Fruit fly (Drosophila melanogaster) whole organism, adult: ENCODE results near the gene CG11168.

ENCODE experiments used
- CG11617 ChIP-seq: fragments of 200-800 bp; sonication (Bioruptor generic); optimal IDR thresholded peaks from 2 replicates; lab custom pipeline; 2017; ENCODE audit warnings: mild to moderate bottlenecking, missing biosample characterization, missing genetic modification reagents, missing genetic modification characterization
- CG12768 ChIP-seq: fragments of 200-800 bp; sonication (Bioruptor generic); optimal IDR thresholded peaks from 2 replicates; lab custom pipeline; 2017; ENCODE audit warnings: missing biosample characterization, missing genetic modification characterization, mild to moderate bottlenecking, moderate library complexity, missing genetic modification reagents
- CG14711 ChIP-seq: fragments of 200-800 bp; sonication (Bioruptor generic); optimal IDR thresholded peaks from 2 replicates; lab custom pipeline; 2018; ENCODE audit warnings: missing biosample characterization, mild to moderate bottlenecking, missing genetic modification characterization, moderate library complexity
- CG1620 ChIP-seq: fragments of 200-800 bp; sonication (Bioruptor generic); optimal IDR thresholded peaks from 2 replicates; lab custom pipeline; 2016; ENCODE audit warnings: missing biosample characterization, missing genetic modification characterization
- CG33017 ChIP-seq: fragments of 200-800 bp; sonication (Bioruptor generic); optimal IDR thresholded peaks from 2 replicates; lab custom pipeline; 2018; ENCODE audit warnings: missing biosample characterization, mild to moderate bottlenecking, missing genetic modification characterization, moderate library complexity
- CG5204 ChIP-seq: fragments of 200-800 bp; sonication (Bioruptor generic); optimal IDR thresholded peaks from 2 replicates; lab custom pipeline; 2016; ENCODE audit warnings: missing biosample characterization, missing genetic modification characterization
- CG7045 ChIP-seq: fragments of 200-800 bp; sonication (Bioruptor generic); optimal IDR thresholded peaks from 2 replicates; lab custom pipeline; 2017; ENCODE audit warnings: missing biosample characterization, mild to moderate bottlenecking, missing genetic modification characterization
- CG7101 ChIP-seq: fragments of 200-800 bp; sonication (Bioruptor generic); optimal IDR thresholded peaks from 2 replicates; lab custom pipeline; 2018; ENCODE audit warnings: missing biosample characterization, mild to moderate bottlenecking, missing genetic modification characterization, moderate library complexity
- Clk ChIP-seq: fragments of 200-800 bp; sonication (Bioruptor generic); optimal IDR thresholded peaks from 2 replicates; lab custom pipeline; 2017; ENCODE audit warnings: missing biosample characterization, missing genetic modification characterization
- Crg-1 ChIP-seq: fragments of 200-800 bp; sonication (Bioruptor generic); optimal IDR thresholded peaks from 2 replicates; lab custom pipeline; 2016; ENCODE audit warnings: missing biosample characterization, missing genetic modification characterization
- Hr96 ChIP-seq: fragments of 200-800 bp; sonication (Bioruptor generic); optimal IDR thresholded peaks from 2 replicates; lab custom pipeline; 2016; ENCODE audit warnings: missing biosample characterization, missing genetic modification characterization
- Mnt ChIP-seq: fragments of 200-800 bp; sonication (Bioruptor generic); optimal IDR thresholded peaks from 2 replicates; lab custom pipeline; 2016; ENCODE audit warnings: missing biosample characterization, mild to moderate bottlenecking, missing genetic modification characterization
- bab1 ChIP-seq: fragments of 200-800 bp; sonication (Bioruptor generic); optimal IDR thresholded peaks from 3 replicates; lab custom pipeline; 2019; ENCODE audit warnings: missing biosample characterization, mild to moderate bottlenecking, missing genetic modification characterization, moderate library complexity
- cic ChIP-seq: fragments of 200-800 bp; sonication (Bioruptor generic); optimal IDR thresholded peaks from 2 replicates; lab custom pipeline; 2017; ENCODE audit warnings: missing biosample characterization, mild to moderate bottlenecking, missing genetic modification characterization, moderate library complexity
- cnc ChIP-seq, 2 experiments: fragments of >200 bp; optimal IDR thresholded peaks; 2 replicates each; lab custom pipeline; 2017
- kay ChIP-seq: fragments of 200-800 bp; sonication (Bioruptor generic); peaks from one replicate; lab custom pipeline; 2016; ENCODE audit warnings: missing biosample characterization, missing genetic modification characterization, borderline replicate concordance
- ovo ChIP-seq: fragments of 200-800 bp; sonication (Bioruptor generic); optimal IDR thresholded peaks from 2 replicates; lab custom pipeline; 2016; ENCODE audit warnings: missing biosample characterization, missing genetic modification characterization
- pad ChIP-seq: fragments of 200-800 bp; sonication (Bioruptor generic); optimal IDR thresholded peaks from 3 replicates; lab custom pipeline; 2017; ENCODE audit warnings: missing biosample characterization, missing genetic modification characterization, mild to moderate bottlenecking, moderate library complexity, missing genetic modification reagents
- tj ChIP-seq: fragments of 200-800 bp; sonication (Bioruptor generic); optimal IDR thresholded peaks from 3 replicates; lab custom pipeline; 2017; ENCODE audit warnings: missing biosample characterization, mild to moderate bottlenecking, missing genetic modification characterization, moderate library complexity
- toe ChIP-seq: fragments of 200-800 bp; sonication (Bioruptor generic); optimal IDR thresholded peaks from 2 replicates; lab custom pipeline; 2016; ENCODE audit warnings: missing biosample characterization, missing genetic modification characterization

Gene CG11168

dm6 chr3R:24968015-24968414 lies 50.1 kb downstream of the CG11168 start:
- no peak for TF ChIP-seq ovo (GFP tag; lab: Kevin White, UChicago)
- no peak for TF ChIP-seq bab1 (GFP tag; lab: Kevin White, UChicago)
- TF ChIP-seq pad = no peak
- TF ChIP-seq cic = no peak
- no peak for TF ChIP-seq CG14711 (tag; lab: Kevin White, UChicago)
- no peak for TF ChIP-seq CG12768 (GFP tag; lab: Kevin White, UChicago)
- TF ChIP-seq toe (GFP tag; lab: Kevin White, UChicago) = no peak
- TF ChIP-seq Mnt (GFP tag; lab: Kevin White, UChicago) = no peak
- no peak for TF ChIP-seq Hr96 (GFP tag; lab: Kevin White, UChicago)
- TF ChIP-seq Crg-1 (GFP tag; lab: Kevin White, UChicago) = no peak
- no peak for TF ChIP-seq tj (GFP tag; lab: Kevin White, UChicago)
- no peak for TF ChIP-seq cnc (optimal IDR thresholded peaks at IDR 0.05; lab: Kevin White, UChicago)
- TF ChIP-seq CG7045 = no peak
- TF ChIP-seq CG5204 = no peak
- TF ChIP-seq CG33017 (tag; lab: Kevin White, UChicago) = no peak
- TF ChIP-seq Clk (GFP tag; lab: Kevin White, UChicago) = no peak
- TF ChIP-seq CG11617 (GFP tag; lab: Kevin White, UChicago) = no peak
- TF ChIP-seq CG7101 (tag; lab: Kevin White, UChicago) = no peak
- TF ChIP-seq kay (GFP tag; lab: Kevin White, UChicago) = no peak
- no peak for TF ChIP-seq CG1620

DNA sequence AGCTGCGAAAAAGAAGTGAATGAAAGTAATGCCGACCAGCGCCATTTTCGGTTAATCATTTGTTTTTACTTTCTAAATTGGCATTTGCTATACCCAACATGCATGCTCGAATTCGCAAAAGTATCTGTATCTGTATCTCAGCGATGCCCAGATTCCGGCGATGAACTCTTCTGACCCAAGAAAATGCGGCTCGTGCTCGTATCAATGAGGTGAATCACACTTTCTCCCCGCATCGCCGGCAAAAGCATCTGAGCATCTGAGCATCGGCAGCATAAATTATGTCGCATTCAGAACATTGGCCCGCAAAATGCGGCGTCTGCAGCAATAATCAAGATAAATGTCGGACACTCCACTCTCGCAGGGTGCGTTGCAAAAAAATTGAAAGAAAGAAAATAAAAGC lies 51.0 kb downstream of the CG11168 start:
- no peak for TF ChIP-seq pad
- TF ChIP-seq CG1620 = no peak
- no peak for TF ChIP-seq CG7101 (tag; lab: Kevin White, UChicago)
- TF ChIP-seq CG5204 = no peak
- TF ChIP-seq CG33017 (tag; lab: Kevin White, UChicago) = no peak
- TF ChIP-seq cnc (optimal IDR thresholded peaks at IDR 0.05; lab: Kevin White, UChicago) = no peak
- no peak for TF ChIP-seq kay (GFP tag; lab: Kevin White, UChicago)
- no peak for TF ChIP-seq cic
- TF ChIP-seq CG11617 (GFP tag; lab: Kevin White, UChicago) = no peak

- no peak for TF ChIP-seq Crg-1 (GFP tag; lab: Kevin White, UChicago)
- no peak for TF ChIP-seq cnc (optimal IDR thresholded peaks at IDR 0.05; lab: Kevin White, UChicago)
- no peak for TF ChIP-seq CG7045
- no peak for TF ChIP-seq CG5204
- no peak for TF ChIP-seq bab1 (GFP tag; lab: Kevin White, UChicago)
- no peak for TF ChIP-seq CG14711 (tag; lab: Kevin White, UChicago)
- no peak for TF ChIP-seq CG33017 (tag; lab: Kevin White, UChicago)
Measured at dm6 chr3R:24970323-24971067, 52.6 kb downstream of the CG11168 start.
